Fruit fly (Drosophila melanogaster) whole organism, pupa: Measurements from ENCODE around the gene Smu1.

Experiments used
- CG10348 ChIP-seq: fragments of 200-800 bp; sonication (Bioruptor generic); IDR thresholded peaks from 2 replicates; pipeline ENCODE4 v1.3.6; 2022; ENCODE audit warnings: missing biosample characterization, missing genetic modification characterization
- CG12605 ChIP-seq: fragments of 200-800 bp; sonication (Bioruptor generic); IDR thresholded peaks from 2 replicates; pipeline ENCODE4 v1.3.6; 2022; ENCODE audit warnings: missing biosample characterization, missing genetic modification characterization
- CG13204 ChIP-seq: fragments of 200-800 bp; sonication (Bioruptor generic); optimal IDR thresholded peaks from 2 replicates; lab custom pipeline; 2018; ENCODE audit warnings: missing biosample characterization, mild to moderate bottlenecking, missing genetic modification characterization, moderate library complexity
- CG14655 ChIP-seq: fragments of 200-800 bp; sonication (Bioruptor generic); optimal IDR thresholded peaks from 3 replicates; lab custom pipeline; 2017; ENCODE audit warnings: mild to moderate bottlenecking, missing biosample characterization, missing genetic modification reagents, missing genetic modification characterization
- CG15710 ChIP-seq: fragments of 200-800 bp; sonication (Bioruptor generic); optimal IDR thresholded peaks from 2 replicates; lab custom pipeline; 2018; ENCODE audit warnings: missing biosample characterization, mild to moderate bottlenecking, missing genetic modification characterization, moderate library complexity
- CG17806 ChIP-seq: fragments of 200-800 bp; sonication (Bioruptor generic); optimal IDR thresholded peaks from 2 replicates; lab custom pipeline; 2018; ENCODE audit warnings: missing biosample characterization, mild to moderate bottlenecking, missing genetic modification characterization, moderate library complexity
- CG32121 ChIP-seq: fragments of 200-800 bp; sonication (Bioruptor generic); IDR thresholded peaks from 2 replicates; pipeline ENCODE4 v1.3.6; 2022; ENCODE audit warnings: missing biosample characterization, missing genetic modification characterization
- CG34367 ChIP-seq: fragments of 200-800 bp; sonication (Bioruptor generic); optimal IDR thresholded peaks from 2 replicates; lab custom pipeline; 2018; ENCODE audit warnings: missing biosample characterization, mild to moderate bottlenecking, missing genetic modification characterization
- CG4496 ChIP-seq: fragments of 200-800 bp; sonication (Bioruptor generic); IDR thresholded peaks from 3 replicates; pipeline ENCODE4 v1.3.6; 2022; ENCODE audit warnings: missing biosample characterization, missing genetic modification characterization
- CG8159 ChIP-seq: fragments of 200-800 bp; sonication (Bioruptor generic); optimal IDR thresholded peaks from 3 replicates; lab custom pipeline; 2018; ENCODE audit warnings: missing biosample characterization, mild to moderate bottlenecking, missing genetic modification characterization, moderate library complexity
- CG8301 ChIP-seq: fragments of 200-800 bp; sonication (Bioruptor generic); optimal IDR thresholded peaks from 2 replicates; lab custom pipeline; 2018; ENCODE audit warnings: missing biosample characterization, mild to moderate bottlenecking, missing genetic modification characterization
- CG9948 ChIP-seq: fragments of 200-800 bp; sonication (Bioruptor generic); optimal IDR thresholded peaks from 2 replicates; lab custom pipeline; 2018; ENCODE audit warnings: missing biosample characterization, mild to moderate bottlenecking, missing genetic modification characterization, moderate library complexity
- D1 ChIP-seq: fragments of 200-800 bp; sonication (Bioruptor generic); optimal IDR thresholded peaks from 2 replicates; lab custom pipeline; 2018; ENCODE audit warnings: missing biosample characterization, mild to moderate bottlenecking, missing genetic modification characterization, moderate library complexity
- EcR ChIP-seq: fragments of 200-800 bp; sonication (Bioruptor generic); optimal IDR thresholded peaks from 3 replicates; lab custom pipeline; 2019; ENCODE audit warnings: missing biosample characterization, missing genetic modification characterization, mild to moderate bottlenecking, moderate library complexity, missing genetic modification reagents
- Ets98B ChIP-seq: fragments of 200-800 bp; sonication (Bioruptor generic); IDR thresholded peaks from 2 replicates; pipeline ENCODE4 v1.3.6; 2022; ENCODE audit warnings: missing biosample characterization, missing genetic modification characterization
- Pif1A ChIP-seq: fragments of 200-800 bp; sonication (Bioruptor generic); optimal IDR thresholded peaks from 3 replicates; lab custom pipeline; 2016; ENCODE audit warnings: missing biosample characterization, missing genetic modification characterization
- Pif1B ChIP-seq: fragments of 200-800 bp; sonication (Bioruptor generic); optimal IDR thresholded peaks from 3 replicates; lab custom pipeline; 2016; ENCODE audit warnings: missing biosample characterization, missing genetic modification characterization
- Snoo ChIP-seq: fragments of 200-800 bp; sonication (Bioruptor generic); optimal IDR thresholded peaks from 3 replicates; lab custom pipeline; 2017; ENCODE audit warnings: missing biosample characterization, mild to moderate bottlenecking, missing genetic modification characterization, inconsistent platforms
- gl ChIP-seq: fragments of 200-800 bp; sonication (Bioruptor generic); optimal IDR thresholded peaks from 2 replicates; lab custom pipeline; 2018; ENCODE audit warnings: missing biosample characterization, mild to moderate bottlenecking, missing genetic modification characterization
- rn ChIP-seq: fragments of 200-800 bp; sonication (Bioruptor generic); IDR thresholded peaks from 2 replicates; pipeline ENCODE4 v1.3.6; 2022; ENCODE audit warnings: missing biosample characterization, missing genetic modification characterization

The Smu1 gene

DNA sequence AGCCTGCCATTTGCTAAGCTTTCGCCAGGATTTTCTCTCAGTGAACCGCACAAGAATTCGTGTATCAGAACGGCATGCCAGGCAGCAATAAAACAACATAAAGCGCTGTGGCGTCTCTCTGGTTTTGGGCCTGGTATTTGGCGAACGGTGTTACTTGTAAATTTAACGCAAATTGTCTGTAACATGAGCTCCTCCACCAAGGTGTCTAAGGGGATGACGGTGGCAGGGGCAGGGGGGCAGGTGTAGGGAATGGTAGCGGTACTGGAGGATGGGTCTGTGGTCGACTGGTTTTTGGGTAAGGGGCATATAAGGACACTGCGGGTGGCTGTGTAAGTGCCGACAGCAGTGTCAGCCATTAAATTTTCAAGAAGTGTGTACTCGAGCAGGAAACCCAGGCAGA is 16.3 kb downstream of the Smu1 start:
- TF ChIP-seq CG12605 (GFP tag; lab: Robert Waterston, UW) (no peak), Ets98B (no peak), CG8301 (tag; lab: Kevin White, UChicago) (no peak), CG14655 (GFP tag; lab: Kevin White, UChicago) (no peak), CG13204 (GFP tag; lab: Kevin White, UChicago) (no peak), Snoo (tag; lab: Kevin White, UChicago) (no peak), CG9948 (no peak), D1 (tag; lab: Kevin White, UChicago) (no peak), CG17806 (tag; lab: Kevin White, UChicago) (no peak), Pif1A (GFP tag; lab: Kevin White, UChicago) (no peak), CG10348 (GFP tag; lab: Robert Waterston, UW) (no peak), CG8159 (no peak), rn (GFP tag; lab: Robert Waterston, UW) (no peak)

- TF ChIP-seq CG32121 (GFP tag; lab: Robert Waterston, UW) (no peak), CG34367 (no peak), EcR (GFP tag; lab: Kevin White, UChicago) (no peak), CG14655 (GFP tag; lab: Kevin White, UChicago) (no peak), D1 (tag; lab: Kevin White, UChicago) (no peak), CG13204 (GFP tag; lab: Kevin White, UChicago) (no peak), CG10348 (GFP tag; lab: Robert Waterston, UW) (no peak), Ets98B (no peak), CG8301 (tag; lab: Kevin White, UChicago) (no peak), Pif1B (no peak), gl (tag; lab: Kevin White, UChicago) (no peak)
Observed at dm6 chr3R:18949896-18950295, 31.2 kb downstream of the Smu1 start, which contains the start of gene CG43732. TSS of gene CG43732 (plus strand) at chr3R:18950196.

- TF ChIP-seq CG10348 (GFP tag; lab: Robert Waterston, UW) (no peak), CG17806 (tag; lab: Kevin White, UChicago) (no peak)
Observed at dm6 chr3R:18949131-18949530, 32.0 kb downstream of the Smu1 start.

DNA sequence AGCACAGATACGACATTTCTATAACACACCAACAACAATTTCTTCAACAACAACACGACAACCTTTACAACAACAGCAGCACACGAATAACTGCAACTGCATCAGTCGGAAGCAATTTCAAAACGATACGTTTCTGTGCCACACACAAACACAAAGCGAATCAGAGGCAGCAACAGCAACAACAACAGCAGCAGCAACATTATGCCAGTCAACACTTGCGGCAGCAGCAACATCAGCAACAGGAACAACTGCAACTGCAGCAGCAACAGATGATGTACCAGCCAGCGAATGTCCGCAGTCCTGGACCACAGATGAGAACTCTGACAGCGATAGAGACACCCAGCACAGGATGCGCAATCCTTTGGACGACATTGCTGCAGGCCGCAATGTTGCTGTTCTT is 33.8 kb downstream of the Smu1 start:
- TF ChIP-seq gl (tag; lab: Kevin White, UChicago), result no peak
- TF ChIP-seq CG13204 (GFP tag; lab: Kevin White, UChicago), result no peak
- TF ChIP-seq CG15710 (tag; lab: Kevin White, UChicago), result no peak
- TF ChIP-seq rn (GFP tag; lab: Robert Waterston, UW), result no peak
- no peak for TF ChIP-seq CG32121 (GFP tag; lab: Robert Waterston, UW)
- TF ChIP-seq Pif1B, result no peak
- TF ChIP-seq, all 21 proteins: peak for 0

- TF ChIP-seq Snoo (tag; lab: Kevin White, UChicago), result no peak
- no peak for TF ChIP-seq CG8159
- no peak for TF ChIP-seq CG9948
- TF ChIP-seq EcR (GFP tag; lab: Kevin White, UChicago), result no peak
- TF ChIP-seq CG13204 (GFP tag; lab: Kevin White, UChicago), result no peak
- no peak for TF ChIP-seq rn (GFP tag; lab: Robert Waterston, UW)
- TF ChIP-seq CG10348 (GFP tag; lab: Robert Waterston, UW), result no peak
- TF ChIP-seq CG4496, result no peak
- TF ChIP-seq Ets98B, result no peak
- TF ChIP-seq CG8301 (tag; lab: Kevin White, UChicago), result no peak
- TF ChIP-seq Pif1B, result no peak
- TF ChIP-seq CG32121 (GFP tag; lab: Robert Waterston, UW), result no peak
- no peak for TF ChIP-seq CG14655 (GFP tag; lab: Kevin White, UChicago)
- TF ChIP-seq gl (tag; lab: Kevin White, UChicago), result no peak
- TF ChIP-seq D1 (tag; lab: Kevin White, UChicago), result no peak
- TF ChIP-seq CG17806 (tag; lab: Kevin White, UChicago), result no peak
- TF ChIP-seq CG15710 (tag; lab: Kevin White, UChicago), result no peak
- TF ChIP-seq, all 21 proteins: peak for 0
Observed at dm6 chr3R:18931725-18932124, 49.4 kb downstream of the Smu1 start.
